Worm (Caenorhabditis elegans) whole organism, L2 larva: ENCODE data around the gene srw-43.

Source experiments
- ceh-82 ChIP-seq: fragments of 150-350 bp; optimal IDR thresholded peaks from 2 replicates; lab custom pipeline; 2014; ENCODE audit warnings: missing biosample characterization, missing genetic modification characterization
- nhr-237 ChIP-seq: fragments of 150-350 bp; optimal IDR thresholded peaks from 2 replicates; lab custom pipeline; 2014; ENCODE audit warnings: missing biosample characterization, missing genetic modification characterization

DNA sequence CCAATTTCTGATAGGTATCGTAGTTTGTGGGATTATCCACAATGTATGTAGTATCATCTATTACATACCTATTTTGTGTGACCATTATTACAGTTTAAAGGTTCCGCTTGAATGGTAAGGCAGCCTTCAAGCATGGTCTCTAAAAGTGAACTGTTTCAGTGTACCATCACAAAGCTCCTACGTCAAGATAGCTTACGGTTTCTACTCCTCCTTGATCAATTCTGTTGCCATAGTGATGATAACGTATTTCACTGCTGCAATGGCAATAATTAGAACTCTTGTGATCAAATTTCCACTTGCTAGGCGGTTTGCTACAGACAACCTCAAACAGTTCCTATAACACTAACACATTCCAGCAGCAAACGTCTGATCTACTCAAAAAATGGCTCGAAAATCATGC lies 2.5 kb upstream of the srw-43 start:
- TF ChIP-seq ceh-82 (tag; lab: Kevin White, UChicago) (no peak), nhr-237 (tag; lab: Kevin White, UChicago) (no peak)
